Fruit fly (Drosophila melanogaster) whole organism, prepupa: Measurements from ENCODE around the gene CG14957.

Source experiments
- CG10669 ChIP-seq: fragments of 200-800 bp; sonication (Bioruptor generic); optimal IDR thresholded peaks from 3 replicates; lab custom pipeline; 2018; ENCODE audit warnings: missing biosample characterization, mild to moderate bottlenecking, missing genetic modification characterization, moderate library complexity
- CG11294 ChIP-seq: fragments of 200-800 bp; sonication (Bioruptor generic); IDR thresholded peaks from 2 replicates; pipeline ENCODE4 v1.3.6; 2022; ENCODE audit warnings: missing biosample characterization, missing genetic modification characterization
- CG11902 ChIP-seq: fragments of 200-800 bp; sonication (Bioruptor generic); optimal IDR thresholded peaks from 3 replicates; lab custom pipeline; 2016; ENCODE audit warnings: missing biosample characterization, missing genetic modification characterization
- CG15336 ChIP-seq: fragments of 200-800 bp; sonication (Bioruptor generic); IDR thresholded peaks from 2 replicates; pipeline ENCODE4 v1.3.6; 2022; ENCODE audit warnings: missing biosample characterization, missing genetic modification characterization
- CG1621 ChIP-seq: fragments of 200-800 bp; sonication (Bioruptor generic); optimal IDR thresholded peaks from 3 replicates; lab custom pipeline; 2018; ENCODE audit warnings: missing biosample characterization, mild to moderate bottlenecking, missing genetic modification characterization
- CG16779 ChIP-seq: fragments of 200-800 bp; sonication (Bioruptor generic); optimal IDR thresholded peaks from 3 replicates; lab custom pipeline; 2017; ENCODE audit warnings: missing biosample characterization, mild to moderate bottlenecking, missing genetic modification characterization
- CG31627 ChIP-seq: fragments of 200-800 bp; sonication (Bioruptor generic); optimal IDR thresholded peaks from 3 replicates; lab custom pipeline; 2016; ENCODE audit warnings: missing biosample characterization, missing genetic modification characterization
- CG34406 ChIP-seq: fragments of 200-800 bp; sonication (Bioruptor generic); optimal IDR thresholded peaks from 3 replicates; lab custom pipeline; 2016; ENCODE audit warnings: missing biosample characterization, missing genetic modification characterization
- CG6163 ChIP-seq: fragments of 200-800 bp; sonication (Bioruptor generic); IDR thresholded peaks from 3 replicates; pipeline ENCODE4 v1.3.6; 2022; ENCODE audit warnings: missing biosample characterization, missing genetic modification characterization
- CG6276 ChIP-seq: fragments of 200-800 bp; sonication (Bioruptor generic); optimal IDR thresholded peaks from 2 replicates; lab custom pipeline; 2017; ENCODE audit warnings: missing biosample characterization, mild to moderate bottlenecking, missing genetic modification characterization
- CG6792 ChIP-seq: fragments of 200-800 bp; sonication (Bioruptor generic); optimal IDR thresholded peaks from 3 replicates; lab custom pipeline; 2016; ENCODE audit warnings: missing biosample characterization, missing genetic modification characterization
- CG8119 ChIP-seq: fragments of 200-800 bp; sonication (Bioruptor generic); IDR thresholded peaks from 3 replicates; pipeline ENCODE4 v1.3.6; 2022; ENCODE audit warnings: missing biosample characterization, missing genetic modification characterization
- CG8319 ChIP-seq: fragments of 200-800 bp; sonication (Bioruptor generic); optimal IDR thresholded peaks from 3 replicates; lab custom pipeline; 2016; ENCODE audit warnings: missing biosample characterization, missing genetic modification characterization
- CG9139 ChIP-seq: fragments of 200-800 bp; sonication (Bioruptor generic); optimal IDR thresholded peaks from 3 replicates; lab custom pipeline; 2017; ENCODE audit warnings: missing biosample characterization, mild to moderate bottlenecking, missing genetic modification characterization
- Eip78C ChIP-seq: fragments of 200-800 bp; sonication (Bioruptor generic); peaks from one replicate; lab custom pipeline; 2016; ENCODE audit warnings: missing biosample characterization, missing genetic modification characterization
- Eip93F ChIP-seq: fragments of 200-800 bp; sonication (Bioruptor generic); optimal IDR thresholded peaks from 2 replicates; lab custom pipeline; 2016; ENCODE audit warnings: missing biosample characterization, mild to moderate bottlenecking, missing genetic modification characterization
- Ets21C ChIP-seq: fragments of 200-800 bp; sonication (Bioruptor generic); optimal IDR thresholded peaks from 3 replicates; lab custom pipeline; 2016; ENCODE audit warnings: missing biosample characterization, missing genetic modification characterization
- Ets96B ChIP-seq: fragments of 200-800 bp; optimal IDR thresholded peaks from 2 replicates; lab custom pipeline; 2019; ENCODE audit warnings: missing biosample characterization, mild to moderate bottlenecking, missing genetic modification characterization, moderate library complexity
- Gug ChIP-seq: fragments of 200-800 bp; sonication (Bioruptor generic); IDR thresholded peaks from 2 replicates; pipeline ENCODE4 v1.3.6; 2022; ENCODE audit warnings: missing biosample characterization, missing genetic modification characterization
- Hr39 ChIP-seq: fragments of 200-800 bp; sonication (Bioruptor generic); optimal IDR thresholded peaks from 2 replicates; lab custom pipeline; 2016; ENCODE audit warnings: missing biosample characterization, missing genetic modification characterization
- Hr4 ChIP-seq: fragments of 200-800 bp; sonication (Bioruptor generic); optimal IDR thresholded peaks from 3 replicates; lab custom pipeline; 2016; ENCODE audit warnings: missing biosample characterization, missing genetic modification characterization
- OdsH ChIP-seq: fragments of 200-800 bp; sonication (Bioruptor generic); optimal IDR thresholded peaks from 3 replicates; lab custom pipeline; 2016; ENCODE audit warnings: missing biosample characterization, missing genetic modification characterization
- Sox14 ChIP-seq: fragments of 200-800 bp; sonication (Bioruptor generic); optimal IDR thresholded peaks from 3 replicates; lab custom pipeline; 2016; ENCODE audit warnings: missing biosample characterization, missing genetic modification characterization
- Sox15 ChIP-seq: fragments of 200-800 bp; sonication (Bioruptor generic); optimal IDR thresholded peaks from 3 replicates; lab custom pipeline; 2016; ENCODE audit warnings: missing biosample characterization, missing genetic modification characterization
- achi ChIP-seq: fragments of 200-800 bp; sonication (Bioruptor generic); optimal IDR thresholded peaks from 3 replicates; lab custom pipeline; 2016; ENCODE audit warnings: missing biosample characterization, missing genetic modification characterization
- acj6 ChIP-seq: fragments of 200-800 bp; sonication (Bioruptor generic); optimal IDR thresholded peaks from 3 replicates; lab custom pipeline; 2016; ENCODE audit warnings: missing biosample characterization, missing genetic modification characterization
- cyc ChIP-seq: fragments of 200-800 bp; sonication (Bioruptor generic); optimal IDR thresholded peaks from 3 replicates; lab custom pipeline; 2016; ENCODE audit warnings: missing biosample characterization, missing genetic modification characterization
- esn ChIP-seq: fragments of 200-800 bp; sonication (Bioruptor generic); optimal IDR thresholded peaks from 2 replicates; lab custom pipeline; 2016; ENCODE audit warnings: missing biosample characterization, mild to moderate bottlenecking, missing genetic modification characterization, moderate library complexity
- fd85E ChIP-seq: fragments of 200-800 bp; sonication (Bioruptor generic); optimal IDR thresholded peaks from 3 replicates; lab custom pipeline; 2016; ENCODE audit warnings: missing biosample characterization, missing genetic modification characterization
- fkh ChIP-seq: fragments of 200-800 bp; sonication (Bioruptor generic); optimal IDR thresholded peaks from 3 replicates; lab custom pipeline; 2017; ENCODE audit warnings: missing biosample characterization, mild to moderate bottlenecking, missing genetic modification characterization, moderate library complexity
- lz ChIP-seq: fragments of 200-800 bp; sonication (Bioruptor generic); optimal IDR thresholded peaks from 3 replicates; lab custom pipeline; 2016; ENCODE audit warnings: missing biosample characterization, missing genetic modification characterization
- ss ChIP-seq, 2 experiments: fragments of 200-800 bp; sonication (Bioruptor generic); optimal IDR thresholded peaks; 2 replicates in 1 of 2; 3 replicates in 1 of 2; lab custom pipeline; 2017 to 2018; ENCODE audit warnings: mild to moderate bottlenecking in 2 of 2, missing biosample characterization in 2 of 2, missing genetic modification characterization in 2 of 2, moderate library complexity in 1 of 2
- svp ChIP-seq: fragments of 200-800 bp; sonication (Bioruptor generic); peaks from one replicate; lab custom pipeline; 2016; ENCODE audit warnings: missing biosample characterization, missing genetic modification characterization
- vri ChIP-seq: fragments of 200-800 bp; sonication (Bioruptor generic); optimal IDR thresholded peaks from 3 replicates; lab custom pipeline; 2016; ENCODE audit warnings: missing biosample characterization, mild to moderate bottlenecking, missing genetic modification characterization

Gene CG14957

DNA sequence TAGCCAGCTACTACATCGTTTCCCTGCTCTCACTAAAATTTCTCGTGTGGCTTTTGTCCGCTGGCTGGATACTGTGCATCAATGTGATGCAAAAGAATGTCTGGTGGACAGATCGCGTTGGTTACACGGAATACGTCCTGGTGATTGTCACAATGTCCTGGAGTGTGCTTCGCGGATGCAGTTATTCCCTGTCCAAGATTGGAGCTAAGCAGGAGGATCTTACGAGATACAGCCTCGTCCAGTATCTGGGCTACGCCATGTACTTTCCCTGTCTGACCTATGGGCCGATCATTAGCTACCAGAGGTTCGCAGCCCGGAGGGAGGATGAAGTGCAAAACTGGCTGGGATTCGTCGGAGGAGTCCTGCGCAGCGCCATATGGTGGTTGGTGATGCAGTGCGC, 24.8 kb upstream of the CG14957 start:
- TF ChIP-seq Hr4 (GFP tag; lab: Kevin White, UChicago) (no peak), CG10669 (no peak), CG9139 (no peak), CG8319 (GFP tag; lab: Kevin White, UChicago) (no peak), OdsH (no peak), achi (GFP tag; lab: Kevin White, UChicago) (no peak), CG11294 (GFP tag; lab: Robert Waterston, UW) (no peak)

DNA sequence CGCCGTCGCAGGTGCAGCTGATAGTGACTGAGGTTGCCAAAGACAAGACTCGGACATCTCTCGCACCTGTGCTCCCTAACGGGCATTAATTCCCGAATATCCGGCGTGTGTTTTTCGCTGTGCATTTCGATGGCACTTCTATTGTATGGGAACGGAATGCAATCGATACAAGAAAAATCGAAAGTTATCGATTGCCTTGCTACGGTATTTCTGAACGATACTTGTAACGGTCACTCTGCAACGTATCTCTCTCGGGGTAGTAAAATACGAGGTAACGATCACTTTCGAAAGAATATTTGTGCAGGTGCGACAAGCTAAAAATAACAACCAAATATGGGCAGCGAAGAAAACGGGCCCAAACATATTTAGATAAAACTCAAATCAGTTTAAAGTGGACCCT, 22.4 kb upstream of the CG14957 start, which contains the start of gene CG32280:
Gene CG32280, plus strand, starts transcription at position 231 of the 400 bp plus-strand sequence.
- peak; percentile 5 for TF ChIP-seq CG6792 (GFP tag; lab: Kevin White, UChicago)
- TF ChIP-seq Ets21C (GFP tag; lab: Kevin White, UChicago) = peak; percentile 20
- no peak for TF ChIP-seq fkh
- peak; percentile 67 for TF ChIP-seq CG1621 (tag; lab: Kevin White, UChicago)
- peak; percentile 23 for TF ChIP-seq CG31627
- peak; percentile 33 for TF ChIP-seq Hr39 (GFP tag; lab: Kevin White, UChicago)
- TF ChIP-seq cyc = peak; percentile 36
- TF ChIP-seq Gug (GFP tag; lab: Robert Waterston, UW) = no peak
- TF ChIP-seq CG8119 (GFP tag; lab: Robert Waterston, UW) = no peak
- no peak for TF ChIP-seq CG6163 (GFP tag; lab: Robert Waterston, UW)
- peak; percentile 27 for TF ChIP-seq Sox14
- no peak for TF ChIP-seq CG15336 (GFP tag; lab: Robert Waterston, UW)
- no peak for TF ChIP-seq ss (GFP tag; optimal IDR thresholded peaks at IDR 0.05; lab: Kevin White, UChicago)
- no peak for TF ChIP-seq Eip78C (GFP tag; lab: Kevin White, UChicago)
- no peak for TF ChIP-seq Ets96B (tag; lab: Kevin White, UChicago)
- TF ChIP-seq esn (GFP tag; lab: Kevin White, UChicago) = peak; percentile 48
- peak; percentile 29 for TF ChIP-seq lz (GFP tag; lab: Kevin White, UChicago)
- TF ChIP-seq Sox15 (GFP tag; lab: Kevin White, UChicago) = no peak

DNA sequence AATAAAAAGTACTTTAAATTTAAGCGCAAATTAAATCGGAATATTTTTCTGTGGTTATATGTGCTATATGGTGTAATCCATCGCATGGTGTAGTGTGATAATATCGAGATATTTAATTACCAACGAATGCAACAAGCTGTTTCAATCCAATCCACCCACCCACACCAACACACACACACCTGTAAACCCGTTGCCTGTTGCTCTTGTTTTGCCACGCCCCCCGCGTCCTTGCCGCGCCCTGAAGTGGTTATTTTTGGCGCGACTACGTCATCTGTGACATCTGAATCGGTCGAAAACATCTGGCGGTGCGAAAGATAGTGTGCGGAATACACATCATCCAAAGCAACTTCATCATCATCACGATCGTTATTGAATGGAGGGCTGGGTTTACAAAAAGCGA, 22.0 kb upstream of the CG14957 start:
- TF ChIP-seq vri (GFP tag; lab: Kevin White, UChicago) = peak; percentile 15
- no peak for TF ChIP-seq Sox14
- no peak for TF ChIP-seq CG10669

- TF ChIP-seq svp = peak; percentile 92
- TF ChIP-seq ss (GFP tag; optimal IDR thresholded peaks at IDR 0.05; lab: Kevin White, UChicago) = no peak
These were observed 21.1 kb upstream of the CG14957 start, which contains the start of gene Asciz for dm6 chr3L:3166200-3166695. Gene Asciz, minus strand, starts transcription at chr3L:3166250.

- TF ChIP-seq Eip78C (GFP tag; lab: Kevin White, UChicago) = no peak
- no peak for TF ChIP-seq svp
- no peak for TF ChIP-seq Ets21C (GFP tag; lab: Kevin White, UChicago)
- TF ChIP-seq CG8119 (GFP tag; lab: Robert Waterston, UW) = no peak
- no peak for TF ChIP-seq CG8319 (GFP tag; lab: Kevin White, UChicago)
- no peak for TF ChIP-seq CG16779 (tag; lab: Kevin White, UChicago)
- no peak for TF ChIP-seq CG11902 (GFP tag; lab: Kevin White, UChicago)
- TF ChIP-seq Eip93F = no peak
- TF ChIP-seq CG6276 (GFP tag; lab: Kevin White, UChicago) = no peak
- TF ChIP-seq CG34406 = no peak
- TF ChIP-seq ss (GFP tag; optimal IDR thresholded peaks at IDR 0.05; lab: Kevin White, UChicago) = no peak
- no peak for TF ChIP-seq CG9139
- TF ChIP-seq fd85E = no peak
- TF ChIP-seq acj6 (GFP tag; lab: Kevin White, UChicago) = no peak
These were observed 18.3 kb upstream of the CG14957 start, which contains the start of the genes CG32278 and CG32281 for dm6 chr3L:3169107-3169506. Gene CG32278, plus strand, starts transcription at chr3L:3169286. Gene CG32281, plus strand, starts transcription at chr3L:3169375.
